Fruit fly (Drosophila melanogaster): Measurements from ENCODE around the gene Fer3HCH.

DNA sequence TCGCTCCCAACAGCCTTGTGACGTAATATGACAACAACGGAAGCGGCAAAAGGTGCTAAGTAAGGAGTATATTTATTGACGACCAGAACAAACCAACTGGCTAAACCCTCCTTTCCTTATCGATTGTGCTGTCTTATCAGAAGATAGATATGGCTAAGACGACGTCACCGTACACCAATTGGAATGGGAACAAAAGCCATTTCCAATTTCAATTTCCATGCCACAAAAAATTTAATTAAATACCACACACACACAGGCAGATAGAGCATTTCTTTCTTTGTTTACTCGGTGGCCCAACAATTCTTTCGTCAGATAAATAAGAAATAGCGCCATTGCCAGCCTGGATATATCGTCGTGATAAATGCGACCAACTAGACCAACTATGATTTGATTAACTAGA lies 3.4 kb downstream of the Fer3HCH start:
- TF ChIP-seq CTCF (optimal IDR thresholded peaks at IDR 0.05): no peak
- TF ChIP-seq CG8478 (optimal IDR thresholded peaks at IDR 0.05): no peak
